Worm (Caenorhabditis elegans) whole organism, L2 larva: ENCODE results near the gene Y57G11C.1131.

ENCODE experiments used
- C34F6.9 ChIP-seq: fragments of 150-350 bp; optimal IDR thresholded peaks from 2 replicates; lab custom pipeline; 2014; ENCODE audit warnings: missing biosample characterization, missing genetic modification characterization
- F13H6.1 ChIP-seq: sonication (generic microtip); optimal IDR thresholded peaks from 2 replicates; lab custom pipeline; 2016; ENCODE audit warnings: missing genetic modification characterization, missing compliant biosample characterization
- R02D3.7 ChIP-seq: fragments of 150-350 bp; optimal IDR thresholded peaks from 2 replicates; lab custom pipeline; 2014; ENCODE audit warnings: missing biosample characterization, missing genetic modification characterization
- Y55F3AM.14 ChIP-seq: fragments of 200-800 bp; sonication (Bioruptor generic); optimal IDR thresholded peaks from 2 replicates; lab custom pipeline; 2018; ENCODE audit warnings: mild to moderate bottlenecking, missing genetic modification characterization, missing compliant biosample characterization
- aly-2 ChIP-seq: fragments of 150-350 bp; optimal IDR thresholded peaks from 2 replicates; lab custom pipeline; 2014; ENCODE audit warnings: missing biosample characterization, missing genetic modification characterization
- blmp-1 ChIP-seq: sonication (generic microtip); optimal IDR thresholded peaks from 2 replicates; lab custom pipeline; 2017; ENCODE audit warnings: missing genetic modification characterization, mild to moderate bottlenecking, missing compliant biosample characterization, antibody characterized with exemption, moderate library complexity; ENCODE audit not compliant: insufficient read depth
- ceh-16 ChIP-seq: fragments of 150-350 bp; optimal IDR thresholded peaks from 2 replicates; lab custom pipeline; 2014; ENCODE audit warnings: missing biosample characterization, missing genetic modification characterization
- crh-2 ChIP-seq: sonication (generic microtip); optimal IDR thresholded peaks from 2 replicates; lab custom pipeline; 2017; ENCODE audit warnings: missing biosample characterization, missing genetic modification characterization
- egl-27 ChIP-seq: sonication (generic microtip); optimal IDR thresholded peaks from 3 replicates; lab custom pipeline; 2017; ENCODE audit warnings: missing biosample characterization, missing genetic modification reagents, missing genetic modification characterization
- elt-3 ChIP-seq: sonication (generic microtip); optimal IDR thresholded peaks from 2 replicates; lab custom pipeline; 2017; ENCODE audit warnings: missing biosample characterization, missing genetic modification characterization
- fos-1 ChIP-seq: fragments of 150-350 bp; optimal IDR thresholded peaks from 2 replicates; lab custom pipeline; 2014; ENCODE audit warnings: missing biosample characterization, missing genetic modification characterization
- lin-11 ChIP-seq: fragments of 150-350 bp; sonication (generic microtip); optimal IDR thresholded peaks from 2 replicates; lab custom pipeline; 2014; ENCODE audit warnings: missing biosample characterization, missing genetic modification characterization, inconsistent platforms, mixed read lengths
- lin-13 ChIP-seq: fragments of 150-350 bp; optimal IDR thresholded peaks from 2 replicates; lab custom pipeline; 2014; ENCODE audit warnings: missing biosample characterization, missing genetic modification reagents, missing genetic modification characterization
- lin-39 ChIP-seq: fragments of 150-350 bp; optimal IDR thresholded peaks from 2 replicates; lab custom pipeline; 2014; ENCODE audit warnings: missing biosample characterization, missing genetic modification reagents, missing genetic modification characterization
- lsy-2 ChIP-seq, 2 experiments: fragments of 150-350 bp in 1 of 2; sonication (generic microtip) in 1 of 2; optimal IDR thresholded peaks; 2 replicates each; lab custom pipeline; 2014 to 2017; ENCODE audit warnings: missing biosample characterization in 2 of 2, missing genetic modification characterization in 2 of 2
- mbf-1 ChIP-seq: sonication (generic microtip); optimal IDR thresholded peaks from 2 replicates; lab custom pipeline; 2017; ENCODE audit warnings: missing biosample characterization, missing genetic modification characterization
- mdl-1 ChIP-seq, 2 experiments: fragments of 150-350 bp in 1 of 2; sonication (generic microtip) in 1 of 2; optimal IDR thresholded peaks; 2 replicates each; lab custom pipeline; 2017; ENCODE audit warnings: missing biosample characterization in 2 of 2, missing genetic modification characterization in 2 of 2
- nhr-10 ChIP-seq: sonication (generic microtip); optimal IDR thresholded peaks from 2 replicates; lab custom pipeline; 2017; ENCODE audit warnings: missing biosample characterization, missing genetic modification characterization
- nhr-11 ChIP-seq: fragments of 150-350 bp; optimal IDR thresholded peaks from 2 replicates; lab custom pipeline; 2014; ENCODE audit warnings: missing biosample characterization, missing genetic modification characterization
- nhr-129 ChIP-seq: fragments of 150-350 bp; optimal IDR thresholded peaks from 2 replicates; lab custom pipeline; 2014; ENCODE audit warnings: missing biosample characterization, missing genetic modification characterization
- nhr-23 ChIP-seq: fragments of 150-350 bp; optimal IDR thresholded peaks from 2 replicates; lab custom pipeline; 2014; ENCODE audit warnings: missing biosample characterization, missing genetic modification reagents, missing genetic modification characterization
- nhr-25 ChIP-seq: fragments of 150-350 bp; sonication (generic microtip); optimal IDR thresholded peaks from 3 replicates; lab custom pipeline; 2014; ENCODE audit warnings: missing biosample characterization, missing genetic modification characterization
- sem-4 ChIP-seq: fragments of 150-350 bp; optimal IDR thresholded peaks from 2 replicates; lab custom pipeline; 2014; ENCODE audit warnings: missing biosample characterization, missing genetic modification reagents, missing genetic modification characterization
- sma-3 ChIP-seq: sonication (generic microtip); optimal IDR thresholded peaks from 2 replicates; lab custom pipeline; 2016; ENCODE audit warnings: missing genetic modification reagents, missing genetic modification characterization, missing compliant biosample characterization
- sma-9 ChIP-seq, 2 experiments: fragments of 150-350 bp in 1 of 2; sonication (generic microtip) in 1 of 2; optimal IDR thresholded peaks; 2 replicates each; lab custom pipeline; 2014 to 2016; ENCODE audit warnings: missing genetic modification characterization in 2 of 2, mild to moderate bottlenecking in 1 of 2, missing biosample characterization in 1 of 2, missing compliant biosample characterization in 1 of 2, missing genetic modification reagents in 1 of 2, moderate library complexity in 1 of 2
- snpc-4 ChIP-seq: fragments of 150-350 bp; optimal IDR thresholded peaks from 2 replicates; lab custom pipeline; 2014; ENCODE audit warnings: missing biosample characterization, missing genetic modification characterization
- unc-39 ChIP-seq: fragments of 150-350 bp; optimal IDR thresholded peaks from 2 replicates; lab custom pipeline; 2014; ENCODE audit warnings: missing biosample characterization, missing genetic modification characterization
- unc-55 ChIP-seq: fragments of 150-350 bp; sonication (generic microtip); optimal IDR thresholded peaks from 3 replicates; lab custom pipeline; 2014; ENCODE audit warnings: missing biosample characterization, missing genetic modification reagents, missing genetic modification characterization
- unc-62 ChIP-seq: fragments of 150-350 bp; optimal IDR thresholded peaks from 2 replicates; lab custom pipeline; 2014; ENCODE audit warnings: missing biosample characterization, missing genetic modification reagents, missing genetic modification characterization
- ztf-1 ChIP-seq: fragments of 200-800 bp; sonication (Bioruptor generic); conservative IDR thresholded peaks from 2 replicates; pipeline ENCODE4 v1.3.6; 2022; ENCODE audit warnings: missing genetic modification characterization, missing compliant biosample characterization
- ztf-11 ChIP-seq: sonication (generic microtip); optimal IDR thresholded peaks from 2 replicates; lab custom pipeline; 2017; ENCODE audit warnings: missing biosample characterization, missing genetic modification characterization
- ztf-4 ChIP-seq: fragments of 150-350 bp; optimal IDR thresholded peaks from 2 replicates; lab custom pipeline; 2014; ENCODE audit warnings: missing biosample characterization, missing genetic modification characterization

Y57G11C.1131 gene

ce11 chrIV:14950468-14950867, 17.7 kb downstream of the Y57G11C.1131 start, which contains the start of gene Y41E3.22:
Gene Y41E3.22, plus strand, starts transcription at chrIV:14950710.
- no peak for TF ChIP-seq nhr-25 (tag; lab: Kevin White, UChicago)
- no peak for TF ChIP-seq lin-13 (GFP tag; lab: Kevin White, UChicago)
- no peak for TF ChIP-seq ztf-1 (GFP tag; lab: Robert Waterston, UW)
- TF ChIP-seq elt-3 (tag; lab: Kevin White, UChicago) = no peak
- TF ChIP-seq nhr-10 = no peak

DNA sequence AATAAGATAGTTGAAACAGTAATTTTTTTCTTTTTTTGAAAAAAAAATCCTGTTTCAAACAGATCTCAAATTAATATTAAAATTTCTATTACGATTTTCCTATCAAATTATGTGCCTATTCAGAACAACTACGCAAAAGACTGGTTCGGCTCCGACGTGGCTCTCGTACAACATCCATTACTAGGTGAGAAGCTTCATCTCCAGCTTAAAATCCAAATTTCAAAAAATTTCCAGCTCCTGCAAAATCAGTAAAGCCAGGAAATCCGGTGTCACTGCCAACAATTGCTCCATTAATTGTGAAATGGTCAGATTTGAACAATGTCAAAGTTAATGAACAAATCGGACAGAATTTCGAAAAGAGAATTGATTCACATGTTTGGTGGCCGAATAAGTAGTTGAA, 21.0 kb downstream of the Y57G11C.1131 start:
- TF ChIP-seq snpc-4 (tag; lab: Kevin White, UChicago) = no peak
- TF ChIP-seq ztf-1 (GFP tag; lab: Robert Waterston, UW) = no peak
- TF ChIP-seq sma-9 (GFP tag; optimal IDR thresholded peaks at IDR 0.05; lab: Kevin White, UChicago) = no peak
- no peak for TF ChIP-seq sma-9 (tag; optimal IDR thresholded peaks at IDR 0.05; lab: Kevin White, UChicago)
- no peak for TF ChIP-seq F13H6.1 (tag; lab: Kevin White, UChicago)
- no peak for TF ChIP-seq mbf-1
- TF ChIP-seq lin-39 (tag; lab: Kevin White, UChicago) = no peak
- no peak for TF ChIP-seq blmp-1 (tag; lab: Kevin White, UChicago)
- TF ChIP-seq unc-62 = no peak
- no peak for TF ChIP-seq nhr-25 (tag; lab: Kevin White, UChicago)
- TF ChIP-seq sma-3 (GFP tag; lab: Kevin White, UChicago) = no peak
- TF ChIP-seq ceh-16 (tag; lab: Kevin White, UChicago) = no peak
- TF ChIP-seq aly-2 (tag; lab: Kevin White, UChicago) = no peak
- no peak for TF ChIP-seq fos-1
- no peak for TF ChIP-seq crh-2 (tag; lab: Kevin White, UChicago)
- no peak for TF ChIP-seq egl-27
- TF ChIP-seq lin-13 (GFP tag; lab: Kevin White, UChicago) = no peak
- no peak for TF ChIP-seq sem-4 (tag; lab: Kevin White, UChicago)
- TF ChIP-seq, all 48 proteins: peak for 0

- TF ChIP-seq nhr-23 (tag; lab: Kevin White, UChicago) = no peak
- peak; percentile 6 for TF ChIP-seq nhr-129 (tag; lab: Kevin White, UChicago)
- peak in 1 of 2 experiments; percentile 69 for TF ChIP-seq lsy-2 (tag; optimal IDR thresholded peaks at IDR 0.05; lab: Kevin White, UChicago)
Observed at ce11 chrIV:14954842-14955241, 22.1 kb downstream of the Y57G11C.1131 start.

DNA sequence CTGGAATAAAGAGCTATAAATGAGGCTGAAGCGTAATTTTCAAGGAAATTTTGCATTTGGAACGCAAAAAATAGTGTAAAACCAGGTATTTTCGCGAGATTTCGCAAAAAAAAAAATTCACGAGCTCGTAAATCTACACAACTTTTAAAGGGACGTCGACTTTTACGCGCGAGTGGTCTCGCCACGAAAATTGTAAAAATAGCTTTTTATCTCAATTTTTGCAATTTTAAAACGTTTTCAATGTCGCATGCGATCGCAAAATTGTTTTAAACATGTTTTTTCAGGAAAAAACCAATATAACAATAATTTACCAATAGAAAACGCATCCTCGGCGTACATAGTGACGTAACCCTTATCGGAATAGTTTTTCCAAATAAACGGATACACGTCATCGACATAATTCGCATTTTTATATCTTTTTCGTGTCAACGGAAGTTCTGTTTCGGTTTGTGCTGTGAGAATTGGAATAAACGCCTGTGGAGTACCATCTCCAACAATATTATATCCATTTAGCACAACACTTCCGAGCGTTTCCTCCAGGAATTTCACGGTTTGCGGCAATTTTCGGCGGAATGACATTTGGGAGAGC, 24.0 kb downstream of the Y57G11C.1131 start:
- TF ChIP-seq nhr-129 (tag; lab: Kevin White, UChicago) (peak; percentile 7), sma-9 (GFP tag; optimal IDR thresholded peaks at IDR 0.05; lab: Kevin White, UChicago) (no peak), sma-9 (tag; optimal IDR thresholded peaks at IDR 0.05; lab: Kevin White, UChicago) (no peak), Y55F3AM.14 (GFP tag; lab: Kevin White, UChicago) (no peak), nhr-10 (no peak), lin-11 (tag; lab: Kevin White, UChicago) (no peak), ceh-16 (tag; lab: Kevin White, UChicago) (no peak), unc-55 (GFP tag; lab: Kevin White, UChicago) (peak; percentile 11), lsy-2 (tag; optimal IDR thresholded peaks at IDR 0.05; lab: Kevin White, UChicago) (peak in 1 of 2 experiments; percentile 19), mdl-1 (tag; optimal IDR thresholded peaks at IDR 0.05; lab: Kevin White, UChicago) (no peak), unc-39 (tag; lab: Kevin White, UChicago) (no peak), nhr-11 (tag; lab: Kevin White, UChicago) (no peak), R02D3.7 (peak; percentile 57), ztf-11 (tag; lab: Kevin White, UChicago) (no peak), ztf-4 (no peak), lin-13 (GFP tag; lab: Kevin White, UChicago) (no peak)

DNA sequence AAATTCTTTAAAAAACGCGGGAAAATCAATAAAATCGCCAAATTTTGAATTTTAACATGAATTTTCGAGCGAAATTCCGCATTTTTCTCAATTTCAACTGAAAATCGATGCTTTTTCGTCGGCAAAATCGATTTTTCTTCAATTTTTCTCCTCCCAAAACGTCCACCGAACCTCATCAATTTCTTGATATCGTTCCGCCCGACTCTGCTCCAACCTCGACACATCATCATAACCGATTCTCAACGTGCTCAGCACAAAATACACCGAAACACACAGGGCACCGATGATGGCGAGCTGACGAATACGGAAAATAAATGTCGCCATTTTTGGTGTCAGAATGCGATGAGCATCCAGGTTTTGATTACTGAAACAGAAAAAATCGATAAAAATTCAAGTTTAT, 25.8 kb downstream of the Y57G11C.1131 start, which contains the start of gene Y41E3.1:
Gene Y41E3.1 (minus strand): TSS at position 324 of the 400 bp plus-strand sequence.
- TF ChIP-seq C34F6.9 (tag; lab: Kevin White, UChicago) = no peak
- TF ChIP-seq unc-39 (tag; lab: Kevin White, UChicago) = no peak
- TF ChIP-seq unc-55 (GFP tag; lab: Kevin White, UChicago) = no peak
